Fruit fly (Drosophila melanogaster) whole organism, pupa: ENCODE data around the gene Ogdh.

ENCODE experiments used
- CG10348 ChIP-seq: fragments of 200-800 bp; sonication (Bioruptor generic); IDR thresholded peaks from 2 replicates; pipeline ENCODE4 v1.3.6; 2022; ENCODE audit warnings: missing biosample characterization, missing genetic modification characterization
- CG12605 ChIP-seq: fragments of 200-800 bp; sonication (Bioruptor generic); IDR thresholded peaks from 2 replicates; pipeline ENCODE4 v1.3.6; 2022; ENCODE audit warnings: missing biosample characterization, missing genetic modification characterization
- CG13204 ChIP-seq: fragments of 200-800 bp; sonication (Bioruptor generic); optimal IDR thresholded peaks from 2 replicates; lab custom pipeline; 2018; ENCODE audit warnings: missing biosample characterization, mild to moderate bottlenecking, missing genetic modification characterization, moderate library complexity
- CG14655 ChIP-seq: fragments of 200-800 bp; sonication (Bioruptor generic); optimal IDR thresholded peaks from 3 replicates; lab custom pipeline; 2017; ENCODE audit warnings: mild to moderate bottlenecking, missing biosample characterization, missing genetic modification reagents, missing genetic modification characterization
- CG15710 ChIP-seq: fragments of 200-800 bp; sonication (Bioruptor generic); optimal IDR thresholded peaks from 2 replicates; lab custom pipeline; 2018; ENCODE audit warnings: missing biosample characterization, mild to moderate bottlenecking, missing genetic modification characterization, moderate library complexity
- CG17806 ChIP-seq: fragments of 200-800 bp; sonication (Bioruptor generic); optimal IDR thresholded peaks from 2 replicates; lab custom pipeline; 2018; ENCODE audit warnings: missing biosample characterization, mild to moderate bottlenecking, missing genetic modification characterization, moderate library complexity
- CG32121 ChIP-seq: fragments of 200-800 bp; sonication (Bioruptor generic); IDR thresholded peaks from 2 replicates; pipeline ENCODE4 v1.3.6; 2022; ENCODE audit warnings: missing biosample characterization, missing genetic modification characterization
- CG34367 ChIP-seq: fragments of 200-800 bp; sonication (Bioruptor generic); optimal IDR thresholded peaks from 2 replicates; lab custom pipeline; 2018; ENCODE audit warnings: missing biosample characterization, mild to moderate bottlenecking, missing genetic modification characterization
- CG4496 ChIP-seq: fragments of 200-800 bp; sonication (Bioruptor generic); IDR thresholded peaks from 3 replicates; pipeline ENCODE4 v1.3.6; 2022; ENCODE audit warnings: missing biosample characterization, missing genetic modification characterization
- CG8159 ChIP-seq: fragments of 200-800 bp; sonication (Bioruptor generic); optimal IDR thresholded peaks from 3 replicates; lab custom pipeline; 2018; ENCODE audit warnings: missing biosample characterization, mild to moderate bottlenecking, missing genetic modification characterization, moderate library complexity
- CG8301 ChIP-seq: fragments of 200-800 bp; sonication (Bioruptor generic); optimal IDR thresholded peaks from 2 replicates; lab custom pipeline; 2018; ENCODE audit warnings: missing biosample characterization, mild to moderate bottlenecking, missing genetic modification characterization
- CG9948 ChIP-seq: fragments of 200-800 bp; sonication (Bioruptor generic); optimal IDR thresholded peaks from 2 replicates; lab custom pipeline; 2018; ENCODE audit warnings: missing biosample characterization, mild to moderate bottlenecking, missing genetic modification characterization, moderate library complexity
- D1 ChIP-seq: fragments of 200-800 bp; sonication (Bioruptor generic); optimal IDR thresholded peaks from 2 replicates; lab custom pipeline; 2018; ENCODE audit warnings: missing biosample characterization, mild to moderate bottlenecking, missing genetic modification characterization, moderate library complexity
- EcR ChIP-seq: fragments of 200-800 bp; sonication (Bioruptor generic); optimal IDR thresholded peaks from 3 replicates; lab custom pipeline; 2019; ENCODE audit warnings: missing biosample characterization, missing genetic modification characterization, mild to moderate bottlenecking, moderate library complexity, missing genetic modification reagents
- Ets98B ChIP-seq: fragments of 200-800 bp; sonication (Bioruptor generic); IDR thresholded peaks from 2 replicates; pipeline ENCODE4 v1.3.6; 2022; ENCODE audit warnings: missing biosample characterization, missing genetic modification characterization
- Pif1A ChIP-seq: fragments of 200-800 bp; sonication (Bioruptor generic); optimal IDR thresholded peaks from 3 replicates; lab custom pipeline; 2016; ENCODE audit warnings: missing biosample characterization, missing genetic modification characterization
- Pif1B ChIP-seq: fragments of 200-800 bp; sonication (Bioruptor generic); optimal IDR thresholded peaks from 3 replicates; lab custom pipeline; 2016; ENCODE audit warnings: missing biosample characterization, missing genetic modification characterization
- Snoo ChIP-seq: fragments of 200-800 bp; sonication (Bioruptor generic); optimal IDR thresholded peaks from 3 replicates; lab custom pipeline; 2017; ENCODE audit warnings: missing biosample characterization, mild to moderate bottlenecking, missing genetic modification characterization, inconsistent platforms
- fd96Ca ChIP-seq: fragments of 200-800 bp; sonication (Bioruptor generic); IDR thresholded peaks from 3 replicates; pipeline ENCODE4 v1.3.6; 2022; ENCODE audit warnings: missing biosample characterization, missing genetic modification characterization
- gl ChIP-seq: fragments of 200-800 bp; sonication (Bioruptor generic); optimal IDR thresholded peaks from 2 replicates; lab custom pipeline; 2018; ENCODE audit warnings: missing biosample characterization, mild to moderate bottlenecking, missing genetic modification characterization
- rn ChIP-seq: fragments of 200-800 bp; sonication (Bioruptor generic); IDR thresholded peaks from 2 replicates; pipeline ENCODE4 v1.3.6; 2022; ENCODE audit warnings: missing biosample characterization, missing genetic modification characterization

Ogdh gene

dm6 chr3L:16981114-16981648, 26.6 kb downstream of the Ogdh start:
- TF ChIP-seq CG32121 (no peak), EcR (GFP tag; lab: Kevin White, UChicago) (peak; percentile 27), CG4496 (0 out of 3 replicates have a peak, but pooled peaks have one; percentile 9), CG9948 (tag; lab: Kevin White, UChicago) (no peak)

- no peak for TF ChIP-seq EcR (GFP tag; lab: Kevin White, UChicago)
Observed at dm6 chr3L:16984042-16984441, 29.4 kb downstream of the Ogdh start.

dm6 chr3L:16984813-16985387, 30.3 kb downstream of the Ogdh start:
- TF ChIP-seq Ets98B (no peak), CG10348 (GFP tag; lab: Robert Waterston, UW) (no peak), EcR (GFP tag; lab: Kevin White, UChicago) (no peak), Snoo (tag; lab: Kevin White, UChicago) (no peak), CG15710 (tag; lab: Kevin White, UChicago) (no peak), Pif1A (GFP tag; lab: Kevin White, UChicago) (no peak), CG8301 (tag; lab: Kevin White, UChicago) (no peak), CG17806 (tag; lab: Kevin White, UChicago) (no peak), CG32121 (no peak), gl (tag; lab: Kevin White, UChicago) (no peak), CG9948 (tag; lab: Kevin White, UChicago) (no peak), rn (GFP tag; lab: Robert Waterston, UW) (no peak), fd96Ca (no peak)
- TF ChIP-seq, all 21 proteins: peak for 0

- TF ChIP-seq CG8301 (tag; lab: Kevin White, UChicago) = no peak
- no peak for TF ChIP-seq Snoo (tag; lab: Kevin White, UChicago)
- no peak for TF ChIP-seq CG13204 (GFP tag; lab: Kevin White, UChicago)
- no peak for TF ChIP-seq CG17806 (tag; lab: Kevin White, UChicago)
- no peak for TF ChIP-seq Pif1A (GFP tag; lab: Kevin White, UChicago)
- no peak for TF ChIP-seq CG12605 (GFP tag; lab: Robert Waterston, UW)
- no peak for TF ChIP-seq D1 (tag; lab: Kevin White, UChicago)
- no peak for TF ChIP-seq CG4496
- no peak for TF ChIP-seq CG15710 (tag; lab: Kevin White, UChicago)
- TF ChIP-seq CG14655 (GFP tag; lab: Kevin White, UChicago) = no peak
- no peak for TF ChIP-seq fd96Ca
- TF ChIP-seq CG32121 = no peak
- no peak for TF ChIP-seq CG34367 (tag; lab: Kevin White, UChicago)
- TF ChIP-seq EcR (GFP tag; lab: Kevin White, UChicago) = no peak
- no peak for TF ChIP-seq CG9948 (tag; lab: Kevin White, UChicago)
- TF ChIP-seq CG8159 (tag; lab: Kevin White, UChicago) = no peak
- no peak for TF ChIP-seq rn (GFP tag; lab: Robert Waterston, UW)
- no peak for TF ChIP-seq Pif1B (GFP tag; lab: Kevin White, UChicago)
- TF ChIP-seq Ets98B = no peak; the same call in 1 of the 2 replicates
- no peak for TF ChIP-seq CG10348 (GFP tag; lab: Robert Waterston, UW)
Observed at dm6 chr3L:16985578-16985977, 31.0 kb downstream of the Ogdh start.

dm6 chr3L:16986062-16987013, 31.7 kb downstream of the Ogdh start:
- peak; percentile 59 for TF ChIP-seq CG17806 (tag; lab: Kevin White, UChicago)
- TF ChIP-seq Ets98B = peak; percentile 82
- TF ChIP-seq Snoo (tag; lab: Kevin White, UChicago) = peak; percentile 73
- peak; percentile 72 for TF ChIP-seq CG32121
- peak; percentile 64 for TF ChIP-seq Pif1A (GFP tag; lab: Kevin White, UChicago)
- peak; percentile 63 for TF ChIP-seq CG13204 (GFP tag; lab: Kevin White, UChicago)
- TF ChIP-seq EcR (GFP tag; lab: Kevin White, UChicago) = peak; percentile 63
- peak; percentile 78 for TF ChIP-seq CG4496
- peak; percentile 77 for TF ChIP-seq CG15710 (tag; lab: Kevin White, UChicago)
- TF ChIP-seq gl (tag; lab: Kevin White, UChicago) = peak; percentile 38
- TF ChIP-seq CG34367 (tag; lab: Kevin White, UChicago) = peak; percentile 60
- TF ChIP-seq CG8159 (tag; lab: Kevin White, UChicago) = peak; percentile 82
- peak; percentile 78 for TF ChIP-seq fd96Ca
- TF ChIP-seq CG12605 (GFP tag; lab: Robert Waterston, UW) = no peak
- peak; percentile 70 for TF ChIP-seq Pif1B (GFP tag; lab: Kevin White, UChicago)
- TF ChIP-seq CG10348 (GFP tag; lab: Robert Waterston, UW) = no peak
- peak; percentile 89 for TF ChIP-seq CG14655 (GFP tag; lab: Kevin White, UChicago)
- peak; percentile 48 for TF ChIP-seq D1 (tag; lab: Kevin White, UChicago)
- peak; percentile 71 for TF ChIP-seq CG9948 (tag; lab: Kevin White, UChicago)
- peak; percentile 78 for TF ChIP-seq CG8301 (tag; lab: Kevin White, UChicago)
- peak; percentile 57; the same call in 1 of the 2 replicates for TF ChIP-seq rn (GFP tag; lab: Robert Waterston, UW)
